Worm (Caenorhabditis elegans) whole organism, young adult: ENCODE results near the gene Y54G11A.2.

Experiments
- B0336.3 ChIP-seq: fragments of 200-800 bp; sonication (Bioruptor generic); IDR thresholded peaks from 2 replicates; pipeline ENCODE4 v1.3.6; 2022; ENCODE audit warnings: missing genetic modification characterization, missing compliant biosample characterization
- D2030.7 ChIP-seq: fragments of 200-800 bp; sonication (Bioruptor generic); IDR thresholded peaks from 2 replicates; pipeline ENCODE4 v1.3.6; 2022; ENCODE audit warnings: missing genetic modification reagents, missing genetic modification characterization, missing compliant biosample characterization
- F10E7.11 ChIP-seq: sonication (generic microtip); optimal IDR thresholded peaks from 2 replicates; lab custom pipeline; 2017; ENCODE audit warnings: mild to moderate bottlenecking, missing genetic modification characterization, moderate library complexity, missing compliant biosample characterization
- F33H1.4 ChIP-seq: fragments of 200-800 bp; sonication (Bioruptor generic); IDR thresholded peaks from 2 replicates; pipeline ENCODE4 v1.3.6; 2022; ENCODE audit warnings: missing genetic modification reagents, missing genetic modification characterization, missing compliant biosample characterization
- F39B2.1 ChIP-seq: fragments of 200-800 bp; sonication (Bioruptor generic); IDR thresholded peaks from 2 replicates; pipeline ENCODE4 v1.3.6; 2022; ENCODE audit warnings: missing genetic modification reagents, missing genetic modification characterization, missing compliant biosample characterization
- F55B11.4 ChIP-seq: sonication (generic microtip); optimal IDR thresholded peaks from 2 replicates; lab custom pipeline; 2016; ENCODE audit warnings: missing compliant biosample characterization, missing genetic modification characterization, borderline replicate concordance; ENCODE audit not compliant: insufficient read depth
- F57C9.4 ChIP-seq: sonication (generic microtip); optimal IDR thresholded peaks from 2 replicates; lab custom pipeline; 2017; ENCODE audit warnings: mild to moderate bottlenecking, missing genetic modification characterization, missing compliant biosample characterization
- T07F8.4 ChIP-seq: sonication (generic microtip); optimal IDR thresholded peaks from 2 replicates; lab custom pipeline; 2016; ENCODE audit warnings: mild to moderate bottlenecking, missing genetic modification characterization, moderate library complexity, missing compliant biosample characterization
- Y53G8AR.9 ChIP-seq: fragments of 200-800 bp; sonication (Bioruptor generic); conservative IDR thresholded peaks from 2 replicates; pipeline ENCODE4 v1.3.6; 2022; ENCODE audit warnings: missing genetic modification reagents, missing genetic modification characterization, missing compliant biosample characterization
- Y56A3A.18 ChIP-seq: fragments of 200-800 bp; sonication (Bioruptor generic); IDR thresholded peaks from 2 replicates; pipeline ENCODE4 v1.3.6; 2022; ENCODE audit warnings: missing genetic modification reagents, missing genetic modification characterization, missing compliant biosample characterization
- Y95B8A.8 ChIP-seq: fragments of 200-800 bp; sonication (Bioruptor generic); IDR thresholded peaks from 2 replicates; pipeline ENCODE4 v1.3.6; 2022; ENCODE audit warnings: missing genetic modification reagents, missing genetic modification characterization, missing compliant biosample characterization
- aptf-3 ChIP-seq: fragments of 200-800 bp; sonication (Bioruptor generic); IDR thresholded peaks from 2 replicates; pipeline ENCODE4 v1.3.6; 2022; ENCODE audit warnings: missing genetic modification characterization, missing compliant biosample characterization
- atf-7 ChIP-seq: sonication (generic microtip); optimal IDR thresholded peaks from 2 replicates; lab custom pipeline; 2017; ENCODE audit warnings: mild to moderate bottlenecking, missing genetic modification characterization, missing compliant biosample characterization
- athp-1 ChIP-seq: sonication (generic microtip); optimal IDR thresholded peaks from 2 replicates; lab custom pipeline; 2017; ENCODE audit warnings: mild to moderate bottlenecking, missing genetic modification characterization, missing compliant biosample characterization
- attf-3 ChIP-seq: fragments of 200-800 bp; sonication (Bioruptor generic); conservative IDR thresholded peaks from 2 replicates; pipeline ENCODE4 v1.3.6; 2022; ENCODE audit warnings: missing genetic modification reagents, missing genetic modification characterization, missing compliant biosample characterization
- attf-6 ChIP-seq: fragments of 200-800 bp; sonication (Bioruptor generic); IDR thresholded peaks from 2 replicates; pipeline ENCODE4 v1.3.6; 2022; ENCODE audit warnings: missing genetic modification reagents, missing genetic modification characterization, missing compliant biosample characterization
- cebp-1 ChIP-seq, 2 experiments: fragments of 200-800 bp in 1 of 2; sonication (Bioruptor generic) in 1 of 2; sonication (generic microtip) in 1 of 2; IDR thresholded peaks in 1 of 2; optimal IDR thresholded peaks in 1 of 2; 2 replicates each; pipeline versions ENCODE4 v1.3.6 to Lab custom; 2017 to 2022; ENCODE audit warnings: missing compliant biosample characterization in 2 of 2, missing genetic modification characterization in 2 of 2, mild to moderate bottlenecking in 1 of 2, missing genetic modification reagents in 1 of 2, moderate library complexity in 1 of 2
- ceh-100 ChIP-seq: fragments of 200-800 bp; sonication (Bioruptor generic); IDR thresholded peaks from 2 replicates; pipeline ENCODE4 v1.3.6; 2022; ENCODE audit warnings: missing genetic modification reagents, missing genetic modification characterization, missing compliant biosample characterization
- ceh-58 ChIP-seq: fragments of 200-800 bp; sonication (Bioruptor generic); IDR thresholded peaks from 2 replicates; pipeline ENCODE4 v1.3.6; 2022; ENCODE audit warnings: missing genetic modification characterization, missing compliant biosample characterization
- ceh-91 ChIP-seq: fragments of 200-800 bp; sonication (Bioruptor generic); IDR thresholded peaks from 2 replicates; pipeline ENCODE4 v1.3.6; 2022; ENCODE audit warnings: missing genetic modification reagents, missing genetic modification characterization, missing compliant biosample characterization
- die-1 ChIP-seq: sonication (generic microtip); optimal IDR thresholded peaks from 2 replicates; lab custom pipeline; 2016; ENCODE audit warnings: missing genotype, mild to moderate bottlenecking, missing genetic modification characterization, missing compliant biosample characterization
- dpl-1 ChIP-seq: fragments of 150-350 bp; optimal IDR thresholded peaks from 2 replicates; lab custom pipeline; 2014; ENCODE audit warnings: missing biosample characterization, missing genetic modification reagents, missing genetic modification characterization
- him-1 ChIP-seq: sonication (generic microtip); optimal IDR thresholded peaks from 2 replicates; lab custom pipeline; 2016; ENCODE audit warnings: missing genotype, missing genetic modification reagents, missing genetic modification characterization, missing compliant biosample characterization
- hmg-1.2 ChIP-seq: fragments of 200-800 bp; sonication (Bioruptor generic); IDR thresholded peaks from 2 replicates; pipeline ENCODE4 v1.3.6; 2022; ENCODE audit warnings: missing genetic modification reagents, missing genetic modification characterization, missing compliant biosample characterization
- let-607 ChIP-seq, 2 experiments: fragments of 200-800 bp in 1 of 2; sonication (Bioruptor generic) in 1 of 2; sonication (generic microtip) in 1 of 2; optimal IDR thresholded peaks; 2 replicates each; lab custom pipeline; 2016 to 2018; ENCODE audit warnings: mild to moderate bottlenecking in 2 of 2, missing compliant biosample characterization in 2 of 2, missing genetic modification characterization in 2 of 2, moderate library complexity in 2 of 2, missing genotype in 1 of 2
- lin-35 ChIP-seq, 3 experiments: fragments of 150-350 bp in 2 of 3; sonication (generic microtip) in 1 of 3; optimal IDR thresholded peaks; 2 replicates each; lab custom pipeline; 2014 to 2018; ENCODE audit warnings: missing biosample characterization in 3 of 3, missing genetic modification characterization in 3 of 3, missing genetic modification reagents in 3 of 3
- lin-40 ChIP-seq: sonication (generic microtip); optimal IDR thresholded peaks from 2 replicates; lab custom pipeline; 2016; ENCODE audit warnings: missing genetic modification characterization, mild to moderate bottlenecking, missing compliant biosample characterization, missing genotype, missing genetic modification reagents
- lin-54 ChIP-seq: fragments of 200-800 bp; sonication (Bioruptor generic); optimal IDR thresholded peaks from 2 replicates; lab custom pipeline; 2018; ENCODE audit warnings: mild to moderate bottlenecking, missing genetic modification characterization, missing compliant biosample characterization
- lir-1 ChIP-seq: fragments of 200-800 bp; sonication (Bioruptor generic); conservative IDR thresholded peaks from 2 replicates; pipeline ENCODE4 v1.3.6; 2022; ENCODE audit warnings: missing genetic modification reagents, missing genetic modification characterization, missing compliant biosample characterization
- madf-3 ChIP-seq: fragments of 200-800 bp; sonication (Bioruptor generic); IDR thresholded peaks from 2 replicates; pipeline ENCODE4 v1.3.6; 2022; ENCODE audit warnings: missing genetic modification reagents, missing genetic modification characterization, missing compliant biosample characterization
- madf-6 ChIP-seq: fragments of 200-800 bp; sonication (Bioruptor generic); IDR thresholded peaks from 2 replicates; pipeline ENCODE4 v1.3.6; 2022; ENCODE audit warnings: missing genetic modification reagents, missing genetic modification characterization, missing compliant biosample characterization
- mcd-1 ChIP-seq: fragments of 200-800 bp; sonication (Bioruptor generic); IDR thresholded peaks from 2 replicates; pipeline ENCODE4 v1.3.6; 2022; ENCODE audit warnings: missing genetic modification reagents, missing genetic modification characterization, missing compliant biosample characterization
- nhr-120 ChIP-seq: fragments of 200-800 bp; sonication (Bioruptor generic); IDR thresholded peaks from 2 replicates; pipeline ENCODE4 v1.3.6; 2022; ENCODE audit warnings: missing genetic modification characterization, missing compliant biosample characterization
- nhr-27 ChIP-seq: fragments of 200-800 bp; sonication (Bioruptor generic); optimal IDR thresholded peaks from 2 replicates; lab custom pipeline; 2018; ENCODE audit warnings: mild to moderate bottlenecking, missing genetic modification characterization, moderate library complexity, missing compliant biosample characterization
- nhr-80 ChIP-seq: sonication (generic microtip); optimal IDR thresholded peaks from 2 replicates; lab custom pipeline; 2016; ENCODE audit warnings: missing genetic modification characterization, missing compliant biosample characterization
- pha-4 ChIP-seq: fragments of 150-350 bp; sonication (generic microtip); optimal IDR thresholded peaks from 2 replicates; lab custom pipeline; 2014; ENCODE audit warnings: missing biosample characterization, missing genetic modification reagents, missing genetic modification characterization
- rcor-1 ChIP-seq: fragments of 200-800 bp; sonication (Bioruptor generic); IDR thresholded peaks from 2 replicates; pipeline ENCODE4 v1.3.6; 2022; ENCODE audit warnings: missing genetic modification reagents, missing genetic modification characterization, missing compliant biosample characterization
- repo-1 ChIP-seq: sonication (generic microtip); optimal IDR thresholded peaks from 2 replicates; lab custom pipeline; 2017; ENCODE audit warnings: mild to moderate bottlenecking, missing genetic modification characterization, missing compliant biosample characterization
- rpc-1 ChIP-seq, 2 experiments: fragments of 150-350 bp in 1 of 2; sonication (generic microtip) in 1 of 2; optimal IDR thresholded peaks; 2 replicates each; lab custom pipeline; 2014 to 2018; ENCODE audit warnings: missing biosample characterization in 1 of 2, missing genetic modification characterization in 1 of 2, missing genetic modification reagents in 1 of 2, missing genotype in 1 of 2
- snpc-1.1 ChIP-seq: sonication (generic microtip); optimal IDR thresholded peaks from 2 replicates; lab custom pipeline; 2017; ENCODE audit warnings: missing genetic modification characterization, mild to moderate bottlenecking, missing compliant biosample characterization, antibody characterized with exemption, moderate library complexity, missing genotype, missing genetic modification reagents; ENCODE audit not compliant: insufficient read depth
- snpc-1.3 ChIP-seq: sonication (generic microtip); optimal IDR thresholded peaks from 2 replicates; lab custom pipeline; 2017; ENCODE audit warnings: missing genetic modification characterization, mild to moderate bottlenecking, missing compliant biosample characterization, antibody characterized with exemption, moderate library complexity, missing genotype, missing genetic modification reagents; ENCODE audit not compliant: insufficient read depth
- zim-3 ChIP-seq: sonication (generic microtip); optimal IDR thresholded peaks from 2 replicates; lab custom pipeline; 2017; ENCODE audit warnings: mild to moderate bottlenecking, missing genetic modification characterization, moderate library complexity, missing compliant biosample characterization
- ztf-18 ChIP-seq: sonication (generic microtip); optimal IDR thresholded peaks from 2 replicates; lab custom pipeline; 2016; ENCODE audit warnings: missing genotype, mild to moderate bottlenecking, missing genetic modification characterization, missing compliant biosample characterization
- ztf-3 ChIP-seq: fragments of 200-800 bp; sonication (Bioruptor generic); optimal IDR thresholded peaks from 2 replicates; lab custom pipeline; 2018; ENCODE audit warnings: mild to moderate bottlenecking, missing genetic modification characterization, missing compliant biosample characterization

Y54G11A.2 gene

DNA sequence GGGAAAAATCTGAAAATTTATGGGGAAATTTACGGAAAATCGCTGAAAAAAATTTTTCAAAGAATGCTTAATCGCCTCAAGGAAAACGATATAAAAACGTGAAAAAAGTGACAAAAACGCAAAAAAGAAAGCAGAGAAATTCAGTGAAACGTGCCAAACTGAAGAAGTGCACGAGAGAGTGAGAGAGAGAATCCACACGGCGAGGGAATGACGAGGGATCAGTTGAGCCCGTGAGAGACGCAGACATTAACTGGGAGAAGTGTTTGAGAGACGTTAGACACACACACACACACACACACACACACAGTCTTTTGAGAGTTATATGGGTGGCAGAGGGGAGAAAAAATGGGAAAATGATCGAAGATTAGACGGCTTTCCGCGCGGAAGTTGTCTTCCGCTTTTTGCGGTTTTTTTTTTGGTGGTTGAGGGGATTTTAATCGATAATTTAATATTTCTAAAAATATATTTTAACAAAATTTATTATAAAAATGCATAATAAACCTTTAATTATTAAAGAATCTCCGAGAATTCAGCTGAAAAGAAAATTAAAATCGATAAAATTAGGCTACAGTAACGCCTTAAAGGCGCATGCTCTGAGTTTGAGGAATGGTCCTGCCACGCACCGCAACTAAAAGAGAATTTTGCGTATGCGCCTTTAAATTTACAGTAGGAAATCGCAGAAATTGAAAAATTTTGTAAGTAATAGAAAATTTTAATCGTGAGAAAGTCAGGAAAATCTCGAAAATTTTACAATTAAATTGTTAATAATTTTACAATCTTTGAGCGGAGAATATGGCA lies 7.5 kb upstream of the Y54G11A.2 start (continued):
- TF ChIP-seq aptf-3 (GFP tag; lab: Robert Waterston, UW) = no peak
- peak; percentile 65 for TF ChIP-seq dpl-1 (GFP tag; lab: Kevin White, UChicago)
- peak; percentile 75 for TF ChIP-seq attf-6 (GFP tag; lab: Robert Waterston, UW)
- TF ChIP-seq mcd-1 (GFP tag; lab: Robert Waterston, UW) = peak; percentile 73
- TF ChIP-seq let-607 (tag; optimal IDR thresholded peaks at IDR 0.05; lab: Kevin White, UChicago) = peak in 1 of 2 experiments; percentile 15
- TF ChIP-seq D2030.7 (GFP tag; lab: Robert Waterston, UW) = peak; percentile 94
- TF ChIP-seq ztf-18 = peak; percentile 70
- TF ChIP-seq hmg-1.2 (GFP tag; lab: Robert Waterston, UW) = peak; percentile 95
- peak; percentile 93 for TF ChIP-seq ceh-91 (GFP tag; lab: Robert Waterston, UW)
- TF ChIP-seq B0336.3 (GFP tag; lab: Robert Waterston, UW) = peak; percentile 72
- TF ChIP-seq Y53G8AR.9 (GFP tag; lab: Robert Waterston, UW) = peak; percentile 32; the same call in 1 of the 2 replicates
- peak; percentile 28 for TF ChIP-seq nhr-80 (tag; lab: Kevin White, UChicago)
- TF ChIP-seq snpc-1.1 (tag; lab: Kevin White, UChicago) = peak; percentile 71
- TF ChIP-seq lin-35 (GFP tag; optimal IDR thresholded peaks at IDR 0.05; lab: Kevin White, UChicago) = peak in 1 of 3 experiments; percentile 12
- no peak for TF ChIP-seq atf-7 (tag; lab: Kevin White, UChicago)
- no peak for TF ChIP-seq him-1
- TF ChIP-seq ceh-100 (GFP tag; lab: Robert Waterston, UW) = peak; percentile 68
- TF ChIP-seq F57C9.4 (tag; lab: Kevin White, UChicago) = no peak
- no peak for TF ChIP-seq attf-3 (GFP tag; lab: Robert Waterston, UW)
- peak; percentile 95 for TF ChIP-seq lin-54 (GFP tag; lab: Kevin White, UChicago)
- TF ChIP-seq F33H1.4 (GFP tag; lab: Robert Waterston, UW) = peak; percentile 99
- TF ChIP-seq madf-3 = 0 out of 2 replicates have a peak, but pooled peaks have one; percentile 73
- peak; percentile 82 for TF ChIP-seq athp-1
- TF ChIP-seq cebp-1 (GFP tag; IDR thresholded peaks at IDR 0.05; lab: Robert Waterston, UW) = no peak
- TF ChIP-seq cebp-1 (tag; optimal IDR thresholded peaks at IDR 0.05; lab: Kevin White, UChicago) = peak; percentile 44
- peak; percentile 20 for TF ChIP-seq lin-40

DNA sequence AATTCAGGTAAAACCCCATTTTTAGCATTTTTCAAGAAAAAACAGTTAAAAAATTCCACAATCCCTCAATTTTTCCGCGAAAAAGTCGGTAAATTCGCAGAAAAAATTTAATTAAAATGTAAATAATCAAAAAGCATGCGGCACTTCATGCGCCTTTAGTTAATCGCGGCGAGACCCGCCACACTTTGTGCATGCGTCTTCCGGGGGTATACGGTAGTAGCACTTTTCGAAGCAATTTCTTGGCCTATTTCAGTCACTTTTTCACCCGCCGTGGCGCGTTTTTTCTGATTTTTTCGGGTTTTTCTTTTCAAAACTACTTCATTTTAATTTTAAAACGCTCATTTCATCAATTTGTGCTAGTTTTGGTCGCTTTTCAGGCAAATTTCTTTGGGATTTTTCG lies 4.9 kb upstream of the Y54G11A.2 start:
- TF ChIP-seq Y95B8A.8 (GFP tag; lab: Robert Waterston, UW) (0 out of 2 replicates have a peak, but pooled peaks have one; percentile 57), athp-1 (peak; percentile 21), F39B2.1 (GFP tag; lab: Robert Waterston, UW) (no peak), Y56A3A.18 (GFP tag; lab: Robert Waterston, UW) (no peak), F10E7.11 (tag; lab: Kevin White, UChicago) (no peak), aptf-3 (GFP tag; lab: Robert Waterston, UW) (no peak), F33H1.4 (GFP tag; lab: Robert Waterston, UW) (peak; percentile 98), rcor-1 (GFP tag; lab: Robert Waterston, UW) (peak; percentile 48), D2030.7 (GFP tag; lab: Robert Waterston, UW) (peak; percentile 92), nhr-27 (no peak), ztf-3 (GFP tag; lab: Kevin White, UChicago) (no peak), pha-4 (tag; lab: Kevin White, UChicago) (no peak), die-1 (no peak), ceh-58 (GFP tag; lab: Robert Waterston, UW) (no peak), nhr-120 (GFP tag; lab: Robert Waterston, UW) (no peak), repo-1 (tag; lab: Kevin White, UChicago) (no peak), F55B11.4 (no peak), madf-6 (GFP tag; lab: Robert Waterston, UW) (peak; percentile 98), ceh-100 (GFP tag; lab: Robert Waterston, UW) (0 out of 2 replicates have a peak, but pooled peaks have one; percentile 33), snpc-1.3 (tag; lab: Kevin White, UChicago) (peak; percentile 53), rpc-1 (optimal IDR thresholded peaks at IDR 0.05; lab: Kevin White, UChicago) (no peak), rpc-1 (tag; optimal IDR thresholded peaks at IDR 0.05; lab: Kevin White, UChicago) (no peak), let-607 (tag; optimal IDR thresholded peaks at IDR 0.05; lab: Kevin White, UChicago) (no peak), zim-3 (tag; lab: Kevin White, UChicago) (no peak), lir-1 (GFP tag; lab: Robert Waterston, UW) (0 out of 2 replicates have a peak, but pooled peaks have one; percentile 33), T07F8.4 (tag; lab: Kevin White, UChicago) (no peak)
